Worm (Caenorhabditis elegans) whole organism, midembryonic: Measurements from ENCODE around the gene his-42.
A peak's percentile ranks its signal among the peaks of the same experiment; 100 is the strongest.
"Not testable (repeated sequence)": the region's sequence is repeated elsewhere in the genome, so short reads cannot be mapped to it uniquely, and the experiment has no call there.

ENCODE experiments used
- T22C8.4 ChIP-seq: fragments of 200-800 bp; sonication (Bioruptor generic); IDR thresholded peaks from 2 replicates; pipeline ENCODE4 v1.3.6; 2022; ENCODE audit warnings: missing genetic modification characterization, missing compliant biosample characterization
- cog-1 ChIP-seq: sonication (generic microtip); optimal IDR thresholded peaks from 2 replicates; lab custom pipeline; 2016; ENCODE audit warnings: missing genetic modification characterization, missing compliant biosample characterization
- flt-1 ChIP-seq: fragments of 200-800 bp; sonication (Bioruptor generic); IDR thresholded peaks from 2 replicates; pipeline ENCODE4 v1.3.6; 2022; ENCODE audit warnings: missing genetic modification characterization, missing compliant biosample characterization
- klf-2 ChIP-seq: fragments of 200-800 bp; sonication (Bioruptor generic); conservative IDR thresholded peaks from 2 replicates; pipeline ENCODE4 v1.3.6; 2022; ENCODE audit warnings: missing genetic modification reagents, missing genetic modification characterization, missing compliant biosample characterization
- med-1 ChIP-seq: sonication (generic microtip); optimal IDR thresholded peaks from 2 replicates; lab custom pipeline; 2017; ENCODE audit warnings: missing genetic modification characterization, mild to moderate bottlenecking, missing compliant biosample characterization, antibody characterized with exemption, missing genetic modification reagents; ENCODE audit not compliant: insufficient read depth
- ref-1 ChIP-seq: fragments of 200-800 bp; sonication (Bioruptor generic); conservative IDR thresholded peaks from 2 replicates; pipeline ENCODE4 v1.3.6; 2022; ENCODE audit warnings: missing genetic modification reagents, missing genetic modification characterization, missing compliant biosample characterization
- tab-1 ChIP-seq: fragments of 200-800 bp; sonication (Bioruptor generic); IDR thresholded peaks from 2 replicates; pipeline ENCODE4 v1.3.6; 2022; ENCODE audit warnings: missing genetic modification characterization, missing compliant biosample characterization
- ztf-23 ChIP-seq: fragments of 200-800 bp; sonication (Bioruptor generic); IDR thresholded peaks from 2 replicates; pipeline ENCODE4 v1.3.6; 2022; ENCODE audit warnings: missing genetic modification reagents, missing genetic modification characterization, missing compliant biosample characterization
- ztf-29 ChIP-seq: fragments of 200-800 bp; sonication (Bioruptor generic); IDR thresholded peaks from 2 replicates; pipeline ENCODE4 v1.3.6; 2022; ENCODE audit warnings: missing genetic modification reagents, missing genetic modification characterization, missing compliant biosample characterization

The his-42 gene

ce11 chrII:13847366-13847765 is 18.9 kb upstream of the his-42 start:
- TF ChIP-seq ref-1 (no peak), ztf-23 (GFP tag; lab: Robert Waterston, UW) (0 out of 2 replicates have a peak, but pooled peaks have one; percentile 57), med-1 (GFP tag; lab: Kevin White, UChicago) (no peak), cog-1 (tag; lab: Kevin White, UChicago) (peak; percentile 0)

DNA sequence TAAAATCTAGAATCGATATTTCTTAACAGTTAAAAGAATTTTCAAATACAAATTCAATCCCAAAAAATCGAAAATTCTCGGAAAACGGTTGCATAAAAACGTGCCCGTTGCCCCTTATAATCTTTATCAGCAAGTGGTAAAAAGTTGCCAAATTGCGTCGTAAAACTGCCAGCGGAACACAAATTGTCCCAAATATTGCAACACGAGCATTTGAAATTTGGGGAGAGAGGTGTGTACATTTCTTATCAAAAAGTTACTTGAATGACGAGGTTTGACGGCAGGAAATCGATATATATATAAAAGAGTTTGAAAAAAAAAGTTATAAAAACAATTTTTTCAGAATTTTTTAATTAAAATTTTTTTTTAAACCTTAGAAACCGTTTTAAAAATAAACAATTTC is 17.5 kb upstream of the his-42 start:
- TF ChIP-seq med-1 (GFP tag; lab: Kevin White, UChicago) (no peak), klf-2 (GFP tag; lab: Robert Waterston, UW) (no peak), flt-1 (GFP tag; lab: Robert Waterston, UW) (no peak), T22C8.4 (GFP tag; lab: Robert Waterston, UW) (no peak), ztf-29 (GFP tag; lab: Robert Waterston, UW) (no peak), cog-1 (tag; lab: Kevin White, UChicago) (no peak), tab-1 (GFP tag; lab: Robert Waterston, UW) (no peak)

ce11 chrII:13842340-13842739 is 13.8 kb upstream of the his-42 start:
- TF ChIP-seq cog-1 (tag; lab: Kevin White, UChicago) (no peak), ztf-29 (GFP tag; lab: Robert Waterston, UW) (no peak)

- TF ChIP-seq ztf-23 (GFP tag; lab: Robert Waterston, UW) (no peak), ztf-29 (GFP tag; lab: Robert Waterston, UW) (peak; percentile 29; the same call in 1 of the 2 replicates)
Measured at ce11 chrII:13841106-13841854, 12.8 kb upstream of the his-42 start, which contains the start of gene F08G2.7. Gene F08G2.7 (minus strand): TSS chrII:13841156.

- no peak for TF ChIP-seq cog-1 (tag; lab: Kevin White, UChicago)
- no peak for TF ChIP-seq tab-1 (GFP tag; lab: Robert Waterston, UW)
- no peak for TF ChIP-seq med-1 (GFP tag; lab: Kevin White, UChicago)
- TF ChIP-seq ztf-29 (GFP tag; lab: Robert Waterston, UW): no peak
- TF ChIP-seq ref-1: no peak
- no peak for TF ChIP-seq klf-2 (GFP tag; lab: Robert Waterston, UW)
- TF ChIP-seq T22C8.4 (GFP tag; lab: Robert Waterston, UW): no peak
- no peak for TF ChIP-seq ztf-23 (GFP tag; lab: Robert Waterston, UW)
- TF ChIP-seq flt-1 (GFP tag; lab: Robert Waterston, UW): no peak
Measured at ce11 chrII:13839454-13839853, 11.0 kb upstream of the his-42 start.

DNA sequence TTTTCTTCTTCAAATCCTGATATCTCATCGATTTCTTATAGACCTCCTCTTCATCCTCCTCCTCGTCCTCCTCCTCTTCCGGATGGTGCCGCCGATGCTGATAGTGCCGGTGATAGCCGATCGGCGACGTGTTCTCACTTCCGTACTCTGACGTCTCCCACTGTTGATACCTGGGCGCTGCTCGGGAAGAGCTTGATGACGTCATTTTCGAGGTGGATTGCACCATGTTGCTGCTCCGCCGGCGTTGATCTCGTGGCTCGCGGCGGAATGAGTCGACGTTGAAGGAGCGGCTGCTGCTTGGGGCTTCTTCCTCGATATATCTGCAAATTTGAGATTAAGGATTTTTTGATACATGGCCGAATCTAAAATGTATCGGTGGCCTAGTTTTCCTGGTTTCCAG is 9.9 kb upstream of the his-42 start:
- no peak for TF ChIP-seq flt-1 (GFP tag; lab: Robert Waterston, UW)
- TF ChIP-seq tab-1 (GFP tag; lab: Robert Waterston, UW): no peak
- no peak for TF ChIP-seq T22C8.4 (GFP tag; lab: Robert Waterston, UW)
- TF ChIP-seq cog-1 (tag; lab: Kevin White, UChicago): no peak
- no peak for TF ChIP-seq klf-2 (GFP tag; lab: Robert Waterston, UW)
- no peak for TF ChIP-seq ztf-29 (GFP tag; lab: Robert Waterston, UW)
- no peak for TF ChIP-seq med-1 (GFP tag; lab: Kevin White, UChicago)
- TF ChIP-seq ztf-23 (GFP tag; lab: Robert Waterston, UW): no peak
- no peak for TF ChIP-seq ref-1

DNA sequence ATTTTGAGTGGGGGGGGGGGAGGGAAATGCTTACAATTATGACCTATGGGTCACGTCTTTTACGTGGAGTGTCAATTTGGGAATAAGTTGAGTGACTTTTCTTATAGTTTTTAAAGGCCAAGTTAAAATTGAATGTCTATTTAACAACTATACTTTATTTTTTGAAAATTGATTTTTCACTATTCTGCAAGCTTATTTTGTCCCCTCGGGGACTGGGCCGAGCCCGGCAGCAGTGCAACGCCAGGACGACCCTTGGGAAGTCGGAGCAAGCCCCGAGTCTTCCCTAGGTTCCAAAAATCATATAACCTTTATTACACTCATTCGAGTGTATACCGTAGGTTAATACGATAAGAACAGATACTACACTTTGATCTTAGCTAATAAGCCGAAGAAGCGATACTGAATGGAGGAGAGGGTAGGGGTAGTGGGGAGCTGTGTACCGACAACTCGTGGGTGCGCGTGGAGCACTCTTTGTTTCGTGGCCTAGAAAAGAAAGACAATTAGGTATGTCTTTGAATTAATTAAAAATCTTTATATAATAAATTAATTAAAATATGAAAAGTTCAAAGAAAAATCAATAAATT is 7.3 kb upstream of the his-42 start, which contains the start of gene ins-37:
Gene ins-37, minus strand, starts transcription at position 384 of the 584 bp plus-strand sequence.
- TF ChIP-seq tab-1 (GFP tag; lab: Robert Waterston, UW); cog-1 (tag; lab: Kevin White, UChicago); ref-1: not testable (repeated sequence)

- peak; percentile 92 for TF ChIP-seq flt-1 (GFP tag; lab: Robert Waterston, UW)
- TF ChIP-seq tab-1 (GFP tag; lab: Robert Waterston, UW): peak; percentile 90
- TF ChIP-seq ztf-23 (GFP tag; lab: Robert Waterston, UW): peak; percentile 91
- peak; percentile 83 for TF ChIP-seq T22C8.4 (GFP tag; lab: Robert Waterston, UW)
- TF ChIP-seq ztf-29 (GFP tag; lab: Robert Waterston, UW): peak; percentile 79
- TF ChIP-seq cog-1 (tag; lab: Kevin White, UChicago): peak; percentile 73
- peak; percentile 74 for TF ChIP-seq ref-1
- peak; percentile 31 for TF ChIP-seq med-1 (GFP tag; lab: Kevin White, UChicago)
- TF ChIP-seq klf-2 (GFP tag; lab: Robert Waterston, UW): peak; percentile 84
Measured at ce11 chrII:13834380-13835194, 6.1 kb upstream of the his-42 start.

DNA sequence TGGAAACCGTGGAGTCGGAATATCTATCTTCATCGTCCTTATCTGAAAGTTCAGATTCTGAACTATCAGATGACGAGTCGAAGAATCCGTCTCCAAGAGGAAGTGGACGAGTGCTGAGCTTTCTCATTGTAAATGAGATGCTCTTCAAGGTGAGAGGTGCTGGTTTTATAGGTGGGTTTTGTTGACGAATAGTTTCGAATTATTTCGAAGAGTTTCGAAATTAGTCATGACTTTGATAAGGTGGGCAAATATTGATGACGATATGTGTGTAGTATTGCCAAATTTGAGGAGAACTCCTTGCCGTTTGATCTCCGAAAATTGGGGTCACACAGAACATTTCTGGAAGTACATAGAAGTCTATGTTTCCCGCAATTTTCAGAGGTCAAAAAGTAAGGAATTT is 5.0 kb upstream of the his-42 start, which contains the start of gene F08G2.5:
Gene F08G2.5, minus strand, starts transcription at position 127 of the 400 bp plus-strand sequence.
- no peak for TF ChIP-seq tab-1 (GFP tag; lab: Robert Waterston, UW)
- TF ChIP-seq flt-1 (GFP tag; lab: Robert Waterston, UW): no peak
- TF ChIP-seq ref-1: no peak
- TF ChIP-seq klf-2 (GFP tag; lab: Robert Waterston, UW): no peak
- TF ChIP-seq cog-1 (tag; lab: Kevin White, UChicago): no peak
- no peak for TF ChIP-seq med-1 (GFP tag; lab: Kevin White, UChicago)
- TF ChIP-seq T22C8.4 (GFP tag; lab: Robert Waterston, UW): no peak
- no peak for TF ChIP-seq ztf-29 (GFP tag; lab: Robert Waterston, UW)
- TF ChIP-seq ztf-23 (GFP tag; lab: Robert Waterston, UW): no peak
